Worm (Caenorhabditis elegans) whole organism, L4 larva: ENCODE measurements around the gene srg-57.

Source experiments
- D1046.2 ChIP-seq: fragments of 200-800 bp; sonication (Bioruptor generic); IDR thresholded peaks from 2 replicates; pipeline ENCODE4 v1.3.6; 2022; ENCODE audit warnings: missing genetic modification characterization, missing compliant biosample characterization
- F26F4.8 ChIP-seq: fragments of 200-800 bp; sonication (Bioruptor generic); conservative IDR thresholded peaks from 2 replicates; pipeline ENCODE4 v1.3.6; 2022; ENCODE audit warnings: missing genetic modification characterization, missing compliant biosample characterization
- F37D6.2 ChIP-seq: sonication (generic microtip); optimal IDR thresholded peaks from 2 replicates; lab custom pipeline; 2016; ENCODE audit warnings: mild to moderate bottlenecking, missing genetic modification characterization, missing compliant biosample characterization
- T20F7.1 ChIP-seq: fragments of 200-800 bp; sonication (Bioruptor generic); optimal IDR thresholded peaks from 2 replicates; lab custom pipeline; 2018; ENCODE audit warnings: mild to moderate bottlenecking, missing genetic modification characterization, missing compliant biosample characterization
- ZK337.2 ChIP-seq: fragments of 200-800 bp; sonication (Bioruptor generic); IDR thresholded peaks from 2 replicates; pipeline ENCODE4 v1.3.6; 2022; ENCODE audit warnings: missing genetic modification reagents, missing genetic modification characterization, missing compliant biosample characterization
- ZK546.5 ChIP-seq, 2 experiments: sonication (generic microtip); optimal IDR thresholded peaks; 2 replicates each; lab custom pipeline; 2017; ENCODE audit warnings: missing biosample characterization in 2 of 2, missing genetic modification characterization in 2 of 2
- aha-1 ChIP-seq: fragments of 150-350 bp; peaks from one replicate; lab custom pipeline; 2014; ENCODE audit warnings: missing biosample characterization, missing genetic modification characterization
- aly-2 ChIP-seq: sonication (generic microtip); optimal IDR thresholded peaks from 2 replicates; lab custom pipeline; 2018; ENCODE audit warnings: missing biosample characterization, missing genetic modification characterization
- attf-4 ChIP-seq: sonication (generic microtip); optimal IDR thresholded peaks from 3 replicates; lab custom pipeline; 2017; ENCODE audit warnings: missing biosample characterization, missing genetic modification characterization
- ceh-62 ChIP-seq: sonication (generic microtip); optimal IDR thresholded peaks from 2 replicates; lab custom pipeline; 2017; ENCODE audit warnings: missing biosample characterization, missing genetic modification characterization
- ceh-82 ChIP-seq: sonication (generic microtip); optimal IDR thresholded peaks from 2 replicates; lab custom pipeline; 2017; ENCODE audit warnings: missing biosample characterization, missing genetic modification characterization
- ctbp-1 ChIP-seq: fragments of 200-800 bp; sonication (Bioruptor generic); IDR thresholded peaks from 2 replicates; pipeline ENCODE4 v1.3.6; 2022; ENCODE audit warnings: missing genetic modification reagents, missing genetic modification characterization, missing compliant biosample characterization
- daf-16 ChIP-seq, 3 experiments: sonication (generic microtip); optimal IDR thresholded peaks; 2 replicates each; lab custom pipeline; 2016 to 2017; ENCODE audit warnings: missing genetic modification characterization in 3 of 3, missing genetic modification reagents in 3 of 3, mild to moderate bottlenecking in 2 of 3, missing compliant biosample characterization in 2 of 3, missing biosample characterization in 1 of 3, moderate library complexity in 1 of 3
- daf-19 ChIP-seq: fragments of 200-800 bp; sonication (Bioruptor generic); conservative IDR thresholded peaks from 2 replicates; pipeline ENCODE4 v1.3.6; 2022; ENCODE audit warnings: missing genetic modification characterization, missing compliant biosample characterization
- duxl-1 ChIP-seq: sonication (generic microtip); optimal IDR thresholded peaks from 2 replicates; lab custom pipeline; 2016; ENCODE audit warnings: mild to moderate bottlenecking, missing genetic modification characterization, moderate library complexity, missing compliant biosample characterization; ENCODE audit not compliant: poor library complexity
- egl-43 ChIP-seq: fragments of 200-800 bp; sonication (Bioruptor generic); IDR thresholded peaks from 2 replicates; pipeline ENCODE4 v1.3.6; 2022; ENCODE audit warnings: missing genetic modification reagents, missing genetic modification characterization, missing compliant biosample characterization
- fkh-10 ChIP-seq: fragments of 150-350 bp; optimal IDR thresholded peaks from 2 replicates; lab custom pipeline; 2014; ENCODE audit warnings: missing biosample characterization, missing genetic modification reagents, missing genetic modification characterization
- gei-8 ChIP-seq: fragments of 200-800 bp; sonication (Bioruptor generic); optimal IDR thresholded peaks from 2 replicates; lab custom pipeline; 2018; ENCODE audit warnings: mild to moderate bottlenecking, missing genetic modification characterization, missing compliant biosample characterization
- hif-1 ChIP-seq, 2 experiments: sonication (generic microtip); optimal IDR thresholded peaks; 2 replicates each; lab custom pipeline; 2016 to 2017; ENCODE audit warnings: missing compliant biosample characterization in 2 of 2, missing genetic modification characterization in 2 of 2, missing genetic modification reagents in 2 of 2, missing genotype in 2 of 2, mild to moderate bottlenecking in 1 of 2
- hmg-1.1 ChIP-seq: fragments of 200-800 bp; sonication (Bioruptor generic); IDR thresholded peaks from 2 replicates; pipeline ENCODE4 v1.3.6; 2022; ENCODE audit warnings: missing genetic modification reagents, missing genetic modification characterization, missing compliant biosample characterization
- lim-7 ChIP-seq: fragments of 200-800 bp; sonication (Bioruptor generic); IDR thresholded peaks from 2 replicates; pipeline ENCODE4 v1.3.6; 2022; ENCODE audit warnings: missing genetic modification characterization, missing compliant biosample characterization
- madf-9 ChIP-seq: fragments of 200-800 bp; sonication (Bioruptor generic); conservative IDR thresholded peaks from 2 replicates; pipeline ENCODE4 v1.3.6; 2022; ENCODE audit warnings: missing genetic modification reagents, missing genetic modification characterization, missing compliant biosample characterization
- mes-2 ChIP-seq: sonication (generic microtip); optimal IDR thresholded peaks from 2 replicates; lab custom pipeline; 2016; ENCODE audit warnings: missing genotype, mild to moderate bottlenecking, missing genetic modification characterization, missing compliant biosample characterization; ENCODE audit not compliant: poor library complexity, severe bottlenecking
- nhr-11 ChIP-seq: fragments of 150-350 bp; optimal IDR thresholded peaks from 2 replicates; lab custom pipeline; 2014; ENCODE audit warnings: missing biosample characterization, missing genetic modification characterization
- nhr-42 ChIP-seq: fragments of 200-800 bp; sonication (Bioruptor generic); IDR thresholded peaks from 2 replicates; pipeline ENCODE4 v1.3.6; 2022; ENCODE audit warnings: missing genetic modification characterization, missing compliant biosample characterization
- pha-4 ChIP-seq, 2 experiments: fragments of 150-350 bp in 1 of 2; fragments of 200-800 bp in 1 of 2; sonication (Bioruptor generic) in 1 of 2; IDR thresholded peaks in 1 of 2; optimal IDR thresholded peaks in 1 of 2; 2 replicates each; pipeline versions ENCODE4 v1.3.6 to Lab custom; 2014 to 2022; ENCODE audit warnings: missing genetic modification characterization in 2 of 2, missing genetic modification reagents in 2 of 2, missing biosample characterization in 1 of 2, missing compliant biosample characterization in 1 of 2
- php-3 ChIP-seq: fragments of 200-800 bp; sonication (Bioruptor generic); IDR thresholded peaks from 2 replicates; pipeline ENCODE4 v1.3.6; 2022; ENCODE audit warnings: missing genetic modification reagents, missing genetic modification characterization, missing compliant biosample characterization
- pqm-1 ChIP-seq: sonication (generic microtip); optimal IDR thresholded peaks from 2 replicates; lab custom pipeline; 2017; ENCODE audit warnings: missing biosample characterization, missing genetic modification characterization
- set-16 ChIP-seq: fragments of 200-800 bp; sonication (Bioruptor generic); IDR thresholded peaks from 2 replicates; pipeline ENCODE4 v1.3.6; 2022; ENCODE audit warnings: missing genetic modification reagents, missing genetic modification characterization, missing compliant biosample characterization
- skn-1 ChIP-seq: fragments of 150-350 bp; optimal IDR thresholded peaks from 2 replicates; lab custom pipeline; 2014; ENCODE audit warnings: missing biosample characterization, missing genetic modification characterization
- spr-1 ChIP-seq: sonication (generic microtip); optimal IDR thresholded peaks from 2 replicates; lab custom pipeline; 2016; ENCODE audit warnings: mild to moderate bottlenecking, missing genetic modification characterization, missing compliant biosample characterization
- tag-97 ChIP-seq: fragments of 200-800 bp; sonication (Bioruptor generic); IDR thresholded peaks from 2 replicates; pipeline ENCODE4 v1.3.6; 2022; ENCODE audit warnings: missing genetic modification characterization, missing compliant biosample characterization
- tra-1 ChIP-seq: fragments of 200-800 bp; sonication (Bioruptor generic); IDR thresholded peaks from 2 replicates; pipeline ENCODE4 v1.3.6; 2022; ENCODE audit warnings: missing genetic modification reagents, missing genetic modification characterization, missing compliant biosample characterization
- unc-39 ChIP-seq: sonication (generic microtip); optimal IDR thresholded peaks from 2 replicates; lab custom pipeline; 2017; ENCODE audit warnings: missing biosample characterization, missing genetic modification characterization
- unc-62 ChIP-seq, 3 experiments: fragments of 150-350 bp in 1 of 3; sonication (generic microtip); optimal IDR thresholded peaks in 2 of 3; peaks in 1 of 3; 1 replicate in 1 of 3; 2 replicates in 2 of 3; lab custom pipeline; 2014 to 2017; ENCODE audit warnings: missing biosample characterization in 3 of 3, missing genetic modification characterization in 3 of 3, missing genetic modification reagents in 3 of 3, missing genotype in 1 of 3
- vab-7 ChIP-seq: fragments of 200-800 bp; sonication (Bioruptor generic); IDR thresholded peaks from 2 replicates; pipeline ENCODE4 v1.3.6; 2022; ENCODE audit warnings: missing genetic modification reagents, missing genetic modification characterization, missing compliant biosample characterization
- zip-11 ChIP-seq: fragments of 200-800 bp; sonication (Bioruptor generic); IDR thresholded peaks from 2 replicates; pipeline ENCODE4 v1.3.6; 2022; ENCODE audit warnings: missing genetic modification characterization, missing compliant biosample characterization
- ztf-7 ChIP-seq: fragments of 150-350 bp; optimal IDR thresholded peaks from 2 replicates; lab custom pipeline; 2014; ENCODE audit warnings: missing biosample characterization, missing genetic modification characterization

srg-57 gene

DNA sequence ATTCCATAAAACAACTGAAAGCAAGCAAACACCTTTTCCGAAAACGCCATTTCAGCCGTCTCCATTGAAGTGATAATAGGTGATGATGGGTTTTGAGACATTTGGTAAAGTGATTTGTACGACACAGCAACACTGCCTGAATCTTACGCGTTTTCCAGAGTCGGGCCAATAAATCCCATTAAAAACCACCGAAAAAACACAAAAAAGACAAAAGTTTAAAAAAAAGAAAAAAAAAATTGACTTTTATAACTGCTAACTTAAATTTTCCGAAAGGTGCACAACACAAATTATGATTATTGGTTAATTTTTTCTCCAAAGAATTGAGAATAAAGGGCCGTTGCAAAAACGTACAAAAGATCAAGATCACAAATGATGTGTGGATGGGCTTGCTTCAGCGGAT lies at the start of gene srg-57:
Gene srg-57, minus strand, starts transcription at position 101 of the 400 bp plus-strand sequence.
- TF ChIP-seq unc-62 (GFP tag; optimal IDR thresholded peaks at IDR 0.05 in 1 of 2; lab: Kevin White, UChicago) (peak in 1 of 2 experiments; percentile 55), unc-62 (tag; optimal IDR thresholded peaks at IDR 0.05; lab: Kevin White, UChicago) (no peak), nhr-42 (GFP tag; lab: Robert Waterston, UW) (no peak)

DNA sequence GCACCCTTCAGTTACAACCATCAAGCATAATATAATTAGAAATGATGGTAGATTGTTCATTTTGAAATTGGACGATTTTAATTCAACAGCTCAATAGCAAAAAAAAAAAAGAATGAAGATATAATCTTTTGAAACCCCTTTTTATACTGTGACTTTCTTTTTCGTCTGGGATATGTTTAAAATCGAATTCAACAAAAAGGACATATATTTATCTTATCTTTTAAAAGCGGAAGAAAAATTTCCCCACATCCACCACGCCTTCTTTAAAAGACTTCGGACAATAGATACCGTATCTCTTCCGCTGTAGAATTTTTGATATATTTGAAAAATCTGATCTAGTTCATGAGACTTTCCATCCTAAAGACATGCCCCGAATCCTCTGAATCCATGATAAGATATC lies 46.5 kb upstream of the srg-57 start, which contains the start of gene R05D8.11:
Gene R05D8.11, minus strand, starts transcription at position 101 of the 400 bp plus-strand sequence.
- TF ChIP-seq ztf-7 (tag; lab: Kevin White, UChicago) (no peak), daf-16 (GFP tag; optimal IDR thresholded peaks at IDR 0.05; lab: Kevin White, UChicago) (no peak), daf-16 (tag; optimal IDR thresholded peaks at IDR 0.05; lab: Kevin White, UChicago) (no peak), ceh-82 (tag; lab: Kevin White, UChicago) (no peak), php-3 (GFP tag; lab: Robert Waterston, UW) (no peak), nhr-11 (no peak), T20F7.1 (GFP tag; lab: Kevin White, UChicago) (no peak), pqm-1 (no peak), mes-2 (tag; lab: Kevin White, UChicago) (no peak), fkh-10 (GFP tag; lab: Kevin White, UChicago) (no peak), tra-1 (GFP tag; lab: Robert Waterston, UW) (no peak), tag-97 (no peak)

DNA sequence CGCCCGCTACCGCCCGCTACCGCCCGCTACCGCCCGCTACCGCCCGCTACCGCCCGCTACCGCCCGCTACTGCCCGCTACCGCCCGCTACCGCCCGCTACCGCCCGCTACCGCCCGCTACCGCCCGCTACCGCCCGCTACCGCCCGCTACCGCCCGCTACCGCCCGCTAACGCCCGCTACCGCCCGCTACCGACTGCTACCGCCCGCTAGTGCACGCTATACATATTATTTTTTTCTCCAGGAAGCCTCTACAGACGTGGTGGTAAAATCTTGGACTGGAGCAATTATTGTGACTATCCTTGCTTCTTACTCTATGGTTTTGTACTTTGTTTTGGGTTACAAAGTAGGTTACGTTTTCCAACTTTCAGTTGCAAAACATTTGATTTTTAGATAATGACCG lies 44.2 kb upstream of the srg-57 start:
- TF ChIP-seq set-16 (GFP tag; lab: Robert Waterston, UW): peak; percentile 80

DNA sequence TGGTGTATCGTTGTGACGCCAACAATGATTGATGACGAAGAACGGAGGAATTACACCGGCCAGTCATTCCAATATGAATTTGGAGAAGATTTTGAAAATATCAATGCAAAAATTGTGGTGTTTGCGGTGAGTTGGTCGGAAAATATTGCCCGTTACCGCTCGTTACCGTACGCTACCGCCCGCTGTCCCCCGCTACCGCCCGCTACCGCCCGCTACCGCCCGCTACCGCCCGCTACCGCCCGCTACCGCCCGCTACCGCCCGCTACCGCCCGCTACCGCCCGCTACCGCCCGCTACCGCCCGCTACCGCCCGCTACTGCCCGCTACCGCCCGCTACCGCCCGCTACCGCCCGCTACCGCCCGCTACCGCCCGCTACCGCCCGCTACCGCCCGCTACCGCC lies 43.1 kb upstream of the srg-57 start:
- 0 out of 2 replicates have a peak, but pooled peaks have one; percentile 12 for TF ChIP-seq egl-43 (GFP tag; lab: Robert Waterston, UW)
- TF ChIP-seq set-16 (GFP tag; lab: Robert Waterston, UW): peak; percentile 60

DNA sequence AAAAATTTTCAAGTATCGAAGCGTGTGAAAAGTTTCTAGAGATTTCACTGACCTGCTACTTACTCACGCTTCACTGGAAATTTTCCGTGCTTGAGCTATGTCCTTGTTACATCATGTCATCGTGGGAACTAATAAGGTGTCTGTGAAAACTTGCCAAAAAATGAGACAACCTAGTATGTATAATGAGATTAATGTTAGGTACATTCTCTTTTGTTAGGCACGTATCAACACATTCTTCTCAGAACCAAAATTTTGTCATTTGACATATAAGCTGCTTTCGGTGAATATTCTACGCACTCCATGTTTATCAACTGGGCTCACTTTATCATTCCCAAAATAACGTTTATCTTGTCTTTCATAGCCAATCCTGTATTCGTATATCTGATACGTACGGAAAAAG lies 39.8 kb upstream of the srg-57 start, which contains the start of gene srj-18:
Gene srj-18, plus strand, starts transcription at position 301 of the 400 bp plus-strand sequence.
- TF ChIP-seq ceh-62: no peak
- no peak for TF ChIP-seq spr-1 (tag; lab: Kevin White, UChicago)
- TF ChIP-seq D1046.2 (GFP tag; lab: Robert Waterston, UW): no peak
- TF ChIP-seq duxl-1 (tag; lab: Kevin White, UChicago): no peak
- no peak for TF ChIP-seq hmg-1.1
- TF ChIP-seq F26F4.8: no peak
- no peak for TF ChIP-seq attf-4 (tag; lab: Kevin White, UChicago)
- TF ChIP-seq skn-1 (tag; lab: Kevin White, UChicago): no peak
- TF ChIP-seq ZK546.5 (tag; optimal IDR thresholded peaks at IDR 0.05; lab: Kevin White, UChicago): no peak
- no peak for TF ChIP-seq F37D6.2 (tag; lab: Kevin White, UChicago)
- no peak for TF ChIP-seq T20F7.1 (GFP tag; lab: Kevin White, UChicago)
- TF ChIP-seq aha-1: no peak
- no peak for TF ChIP-seq ctbp-1 (GFP tag; lab: Robert Waterston, UW)
- no peak for TF ChIP-seq zip-11 (GFP tag; lab: Robert Waterston, UW)

DNA sequence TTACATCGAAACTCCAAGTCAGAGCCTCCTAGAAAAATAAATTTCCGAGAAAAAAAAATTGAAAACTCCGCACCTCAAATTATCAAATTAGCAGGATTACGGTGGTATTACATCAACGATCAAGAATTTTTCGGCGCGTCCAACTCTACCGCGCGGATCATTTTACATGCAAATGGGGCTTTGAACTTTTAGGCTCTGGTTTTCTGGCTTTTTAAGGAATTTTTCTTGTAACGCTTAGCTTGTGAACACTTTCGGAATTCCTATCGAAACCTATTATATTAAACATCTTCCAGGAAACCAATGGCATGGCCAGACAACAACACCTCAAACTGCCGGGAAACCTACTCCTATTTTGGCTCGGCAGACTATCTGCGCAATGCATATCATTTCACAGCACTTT lies 37.3 kb upstream of the srg-57 start, which contains the start of gene srh-56:
Gene srh-56, plus strand, starts transcription at position 301 of the 400 bp plus-strand sequence.
- no peak for TF ChIP-seq vab-7 (GFP tag; lab: Robert Waterston, UW)
- no peak for TF ChIP-seq unc-39 (tag; lab: Kevin White, UChicago)
- TF ChIP-seq madf-9 (GFP tag; lab: Robert Waterston, UW): no peak
- TF ChIP-seq aly-2: no peak
- no peak for TF ChIP-seq T20F7.1 (GFP tag; lab: Kevin White, UChicago)
- no peak for TF ChIP-seq pha-4 (GFP tag; IDR thresholded peaks at IDR 0.05; lab: Robert Waterston, UW)
- no peak for TF ChIP-seq pha-4 (tag; optimal IDR thresholded peaks at IDR 0.05; lab: Kevin White, UChicago)
- no peak for TF ChIP-seq daf-19 (GFP tag; lab: Robert Waterston, UW)
- no peak for TF ChIP-seq ZK546.5 (tag; optimal IDR thresholded peaks at IDR 0.05; lab: Kevin White, UChicago)
- TF ChIP-seq ZK337.2 (GFP tag; lab: Robert Waterston, UW): no peak
- no peak for TF ChIP-seq mes-2 (tag; lab: Kevin White, UChicago)
- TF ChIP-seq lim-7: no peak
- no peak for TF ChIP-seq hif-1 (tag; optimal IDR thresholded peaks at IDR 0.05; lab: Kevin White, UChicago)
- no peak for TF ChIP-seq spr-1 (tag; lab: Kevin White, UChicago)
- no peak for TF ChIP-seq gei-8 (GFP tag; lab: Kevin White, UChicago)
- TF ChIP-seq, all 104 proteins: peak for 0
